Fruit fly (Drosophila melanogaster) whole organism, prepupa: ENCODE measurements around the gene AP-1gamma.

Experiments used
- Blimp-1 ChIP-seq: fragments of 200-800 bp; sonication (Bioruptor generic); optimal IDR thresholded peaks from 3 replicates; lab custom pipeline; 2017; ENCODE audit warnings: missing biosample characterization, missing genetic modification characterization, mild to moderate bottlenecking, moderate library complexity, missing genetic modification reagents
- CG10631 ChIP-seq: fragments of 200-800 bp; sonication (Bioruptor generic); optimal IDR thresholded peaks from 2 replicates; lab custom pipeline; 2016; ENCODE audit warnings: missing biosample characterization, missing genetic modification characterization
- CG11294 ChIP-seq: fragments of 200-800 bp; sonication (Bioruptor generic); IDR thresholded peaks from 2 replicates; pipeline ENCODE4 v1.3.6; 2022; ENCODE audit warnings: missing biosample characterization, missing genetic modification characterization
- CG11902 ChIP-seq: fragments of 200-800 bp; sonication (Bioruptor generic); optimal IDR thresholded peaks from 3 replicates; lab custom pipeline; 2016; ENCODE audit warnings: missing biosample characterization, missing genetic modification characterization
- CG15336 ChIP-seq: fragments of 200-800 bp; sonication (Bioruptor generic); IDR thresholded peaks from 2 replicates; pipeline ENCODE4 v1.3.6; 2022; ENCODE audit warnings: missing biosample characterization, missing genetic modification characterization
- CG16779 ChIP-seq: fragments of 200-800 bp; sonication (Bioruptor generic); optimal IDR thresholded peaks from 3 replicates; lab custom pipeline; 2017; ENCODE audit warnings: missing biosample characterization, mild to moderate bottlenecking, missing genetic modification characterization
- CG3032 ChIP-seq: fragments of 200-800 bp; optimal IDR thresholded peaks from 2 replicates; lab custom pipeline; 2019; ENCODE audit warnings: missing biosample characterization, mild to moderate bottlenecking, missing genetic modification characterization, moderate library complexity
- CG32006 ChIP-seq: fragments of 200-800 bp; sonication (Bioruptor generic); optimal IDR thresholded peaks from 3 replicates; lab custom pipeline; 2017; ENCODE audit warnings: missing biosample characterization, mild to moderate bottlenecking, missing genetic modification characterization
- CG4318 ChIP-seq: fragments of 200-800 bp; sonication (Bioruptor generic); optimal IDR thresholded peaks from 3 replicates; lab custom pipeline; 2017; ENCODE audit warnings: missing biosample characterization, mild to moderate bottlenecking, missing genetic modification characterization
- CG6163 ChIP-seq: fragments of 200-800 bp; sonication (Bioruptor generic); IDR thresholded peaks from 3 replicates; pipeline ENCODE4 v1.3.6; 2022; ENCODE audit warnings: missing biosample characterization, missing genetic modification characterization
- CG6276 ChIP-seq: fragments of 200-800 bp; sonication (Bioruptor generic); optimal IDR thresholded peaks from 2 replicates; lab custom pipeline; 2017; ENCODE audit warnings: missing biosample characterization, mild to moderate bottlenecking, missing genetic modification characterization
- CG6792 ChIP-seq: fragments of 200-800 bp; sonication (Bioruptor generic); optimal IDR thresholded peaks from 3 replicates; lab custom pipeline; 2016; ENCODE audit warnings: missing biosample characterization, missing genetic modification characterization
- CG6808 ChIP-seq: fragments of 200-800 bp; sonication (Bioruptor generic); optimal IDR thresholded peaks from 3 replicates; lab custom pipeline; 2017; ENCODE audit warnings: missing biosample characterization, missing genetic modification characterization, mild to moderate bottlenecking, moderate library complexity, missing genetic modification reagents
- CG6854 ChIP-seq: fragments of 200-800 bp; sonication (Bioruptor generic); optimal IDR thresholded peaks from 2 replicates; lab custom pipeline; 2017; ENCODE audit warnings: missing biosample characterization, mild to moderate bottlenecking, missing genetic modification characterization
- CG7368 ChIP-seq: fragments of 200-800 bp; sonication (Bioruptor generic); optimal IDR thresholded peaks from 3 replicates; lab custom pipeline; 2016; ENCODE audit warnings: missing biosample characterization, missing genetic modification characterization
- CG8119 ChIP-seq: fragments of 200-800 bp; sonication (Bioruptor generic); IDR thresholded peaks from 3 replicates; pipeline ENCODE4 v1.3.6; 2022; ENCODE audit warnings: missing biosample characterization, missing genetic modification characterization
- CG8632 ChIP-seq: fragments of 200-800 bp; sonication (Bioruptor generic); optimal IDR thresholded peaks from 3 replicates; lab custom pipeline; 2016; ENCODE audit warnings: missing biosample characterization, missing genetic modification characterization
- CG9139 ChIP-seq: fragments of 200-800 bp; sonication (Bioruptor generic); optimal IDR thresholded peaks from 3 replicates; lab custom pipeline; 2017; ENCODE audit warnings: missing biosample characterization, mild to moderate bottlenecking, missing genetic modification characterization
- Eip75B ChIP-seq: fragments of 200-800 bp; sonication (Bioruptor generic); optimal IDR thresholded peaks from 3 replicates; lab custom pipeline; 2016; ENCODE audit warnings: missing biosample characterization, missing genetic modification characterization
- Eip78C ChIP-seq: fragments of 200-800 bp; sonication (Bioruptor generic); peaks from one replicate; lab custom pipeline; 2016; ENCODE audit warnings: missing biosample characterization, missing genetic modification characterization
- Ets21C ChIP-seq: fragments of 200-800 bp; sonication (Bioruptor generic); optimal IDR thresholded peaks from 3 replicates; lab custom pipeline; 2016; ENCODE audit warnings: missing biosample characterization, missing genetic modification characterization
- Gug ChIP-seq: fragments of 200-800 bp; sonication (Bioruptor generic); IDR thresholded peaks from 2 replicates; pipeline ENCODE4 v1.3.6; 2022; ENCODE audit warnings: missing biosample characterization, missing genetic modification characterization
- Hr38 ChIP-seq: sonication (Bioruptor generic); optimal IDR thresholded peaks from 2 replicates; lab custom pipeline; 2016; ENCODE audit warnings: missing biosample characterization, missing genetic modification characterization
- Hr39 ChIP-seq: fragments of 200-800 bp; sonication (Bioruptor generic); optimal IDR thresholded peaks from 2 replicates; lab custom pipeline; 2016; ENCODE audit warnings: missing biosample characterization, missing genetic modification characterization
- Hr4 ChIP-seq: fragments of 200-800 bp; sonication (Bioruptor generic); optimal IDR thresholded peaks from 3 replicates; lab custom pipeline; 2016; ENCODE audit warnings: missing biosample characterization, missing genetic modification characterization
- OdsH ChIP-seq: fragments of 200-800 bp; sonication (Bioruptor generic); optimal IDR thresholded peaks from 3 replicates; lab custom pipeline; 2016; ENCODE audit warnings: missing biosample characterization, missing genetic modification characterization
- Smox ChIP-seq: fragments of 200-800 bp; sonication (Bioruptor generic); optimal IDR thresholded peaks from 3 replicates; lab custom pipeline; 2016; ENCODE audit warnings: missing biosample characterization, missing genetic modification characterization
- Sox102F ChIP-seq: fragments of 200-800 bp; sonication (Bioruptor generic); optimal IDR thresholded peaks from 2 replicates; lab custom pipeline; 2016; ENCODE audit warnings: missing biosample characterization, mild to moderate bottlenecking, missing genetic modification characterization
- Sox15 ChIP-seq: fragments of 200-800 bp; sonication (Bioruptor generic); optimal IDR thresholded peaks from 3 replicates; lab custom pipeline; 2016; ENCODE audit warnings: missing biosample characterization, missing genetic modification characterization
- acj6 ChIP-seq: fragments of 200-800 bp; sonication (Bioruptor generic); optimal IDR thresholded peaks from 3 replicates; lab custom pipeline; 2016; ENCODE audit warnings: missing biosample characterization, missing genetic modification characterization
- dac ChIP-seq: fragments of 200-800 bp; sonication (Bioruptor generic); optimal IDR thresholded peaks from 2 replicates; lab custom pipeline; 2017; ENCODE audit warnings: missing biosample characterization, mild to moderate bottlenecking, missing genetic modification characterization
- dsx ChIP-seq: fragments of 200-800 bp; optimal IDR thresholded peaks from 3 replicates; lab custom pipeline; 2019; ENCODE audit warnings: missing biosample characterization, mild to moderate bottlenecking, missing genetic modification characterization, moderate library complexity; ENCODE audit not compliant: poor library complexity, severe bottlenecking
- eg ChIP-seq: fragments of 200-800 bp; sonication (Bioruptor generic); IDR thresholded peaks from 3 replicates; pipeline ENCODE4 v1.3.6; 2022; ENCODE audit warnings: missing biosample characterization, missing genetic modification characterization
- esn ChIP-seq: fragments of 200-800 bp; sonication (Bioruptor generic); optimal IDR thresholded peaks from 2 replicates; lab custom pipeline; 2016; ENCODE audit warnings: missing biosample characterization, mild to moderate bottlenecking, missing genetic modification characterization, moderate library complexity
- fd59A ChIP-seq: fragments of 200-800 bp; sonication (Bioruptor generic); optimal IDR thresholded peaks from 2 replicates; lab custom pipeline; 2017; ENCODE audit warnings: missing biosample characterization, mild to moderate bottlenecking, missing genetic modification characterization, missing genetic modification reagents
- pdm3 ChIP-seq: fragments of 200-800 bp; sonication (Bioruptor generic); optimal IDR thresholded peaks from 3 replicates; lab custom pipeline; 2016; ENCODE audit warnings: missing biosample characterization, missing genetic modification characterization
- spab ChIP-seq: fragments of 200-800 bp; sonication (Bioruptor generic); optimal IDR thresholded peaks from 2 replicates; lab custom pipeline; 2017; ENCODE audit warnings: missing biosample characterization, mild to moderate bottlenecking, missing genetic modification characterization, missing genetic modification reagents
- ss ChIP-seq, 2 experiments: fragments of 200-800 bp; sonication (Bioruptor generic); optimal IDR thresholded peaks; 2 replicates in 1 of 2; 3 replicates in 1 of 2; lab custom pipeline; 2017 to 2018; ENCODE audit warnings: mild to moderate bottlenecking in 2 of 2, missing biosample characterization in 2 of 2, missing genetic modification characterization in 2 of 2, moderate library complexity in 1 of 2
- vri ChIP-seq: fragments of 200-800 bp; sonication (Bioruptor generic); optimal IDR thresholded peaks from 3 replicates; lab custom pipeline; 2016; ENCODE audit warnings: missing biosample characterization, mild to moderate bottlenecking, missing genetic modification characterization

Gene AP-1gamma

DNA sequence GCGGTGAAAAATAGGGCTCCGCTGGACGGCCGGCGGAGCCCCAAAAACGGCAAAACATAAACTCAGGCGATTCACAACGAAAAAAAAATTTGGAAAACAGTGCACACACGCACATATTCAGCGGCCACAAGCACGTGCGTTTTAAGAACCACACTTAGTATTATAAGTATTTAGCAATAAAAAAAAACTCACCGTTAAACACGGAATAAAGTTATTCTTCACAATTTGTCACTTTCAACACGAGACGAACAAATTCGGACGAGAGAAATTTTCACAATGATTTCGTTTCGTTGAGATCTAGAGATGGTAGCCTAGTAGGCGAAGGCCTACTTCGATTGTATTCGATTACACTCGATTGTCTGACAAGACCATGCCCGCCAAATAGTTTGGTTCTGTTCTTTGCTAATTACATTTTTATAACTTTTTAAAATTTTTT, 47.9 kb downstream of the AP-1gamma start, which contains the start of gene His3.3B (continued):
- no peak for TF ChIP-seq dac (GFP tag; lab: Kevin White, UChicago)
- no peak for TF ChIP-seq acj6 (GFP tag; lab: Kevin White, UChicago)
- TF ChIP-seq CG10631 (GFP tag; lab: Kevin White, UChicago) = no peak
- no peak for TF ChIP-seq CG6276 (GFP tag; lab: Kevin White, UChicago)
- no peak for TF ChIP-seq Blimp-1 (GFP tag; lab: Kevin White, UChicago)
- no peak for TF ChIP-seq CG11902
- TF ChIP-seq CG6808 (GFP tag; lab: Kevin White, UChicago) = no peak
- peak; percentile 64 for TF ChIP-seq Eip78C (GFP tag; lab: Kevin White, UChicago)
- peak; percentile 2 for TF ChIP-seq CG8632 (GFP tag; lab: Kevin White, UChicago)
- no peak for TF ChIP-seq CG9139 (GFP tag; lab: Kevin White, UChicago)
- TF ChIP-seq Eip75B (GFP tag; lab: Kevin White, UChicago) = no peak
- no peak for TF ChIP-seq CG11294
- peak; percentile 32 for TF ChIP-seq Sox102F
- no peak for TF ChIP-seq CG16779 (tag; lab: Kevin White, UChicago)
- TF ChIP-seq CG7368 (GFP tag; lab: Kevin White, UChicago) = no peak
- TF ChIP-seq Smox (GFP tag; lab: Kevin White, UChicago) = no peak
- peak; percentile 11 for TF ChIP-seq esn (GFP tag; lab: Kevin White, UChicago)
- no peak for TF ChIP-seq Hr4 (GFP tag; lab: Kevin White, UChicago)
- TF ChIP-seq CG6854 = peak; percentile 15
- TF ChIP-seq CG8119 (GFP tag; lab: Robert Waterston, UW) = no peak

- TF ChIP-seq Hr39 (GFP tag; lab: Kevin White, UChicago) (no peak), CG3032 (tag; lab: Kevin White, UChicago) (no peak), Sox102F (no peak), Smox (GFP tag; lab: Kevin White, UChicago) (no peak), eg (GFP tag; lab: Robert Waterston, UW) (no peak), spab (GFP tag; lab: Kevin White, UChicago) (no peak), Sox15 (GFP tag; lab: Kevin White, UChicago) (no peak), Eip75B (GFP tag; lab: Kevin White, UChicago) (no peak), CG8632 (GFP tag; lab: Kevin White, UChicago) (no peak), dsx (no peak), Eip78C (GFP tag; lab: Kevin White, UChicago) (no peak), CG4318 (GFP tag; lab: Kevin White, UChicago) (no peak), vri (GFP tag; lab: Kevin White, UChicago) (no peak), Gug (GFP tag; lab: Robert Waterston, UW) (no peak), fd59A (GFP tag; lab: Kevin White, UChicago) (no peak), CG6808 (GFP tag; lab: Kevin White, UChicago) (no peak), CG11902 (no peak)
Measured at dm6 chrX:9158366-9158765, 49.9 kb downstream of the AP-1gamma start, which contains the start of the genes Ost48 and Dlip1. Gene Ost48 (minus strand): TSS chrX:9158515. Gene Dlip1 (plus strand): TSS chrX:9158622.

- TF ChIP-seq vri (GFP tag; lab: Kevin White, UChicago) (peak; percentile 41), fd59A (GFP tag; lab: Kevin White, UChicago) (no peak), Smox (GFP tag; lab: Kevin White, UChicago) (no peak)
Measured at dm6 chrX:9159736-9160135, 51.2 kb downstream of the AP-1gamma start, which contains the start of gene NdufA3. Gene NdufA3 (minus strand): TSS chrX:9160052.

dm6 chrX:9161912-9162311, 53.4 kb downstream of the AP-1gamma start, which contains the start of the genes Zpr1 and CG44532:
Gene Zpr1 (minus strand): TSS chrX:9162090.
Gene CG44532 (plus strand): TSS chrX:9162092.
- TF ChIP-seq Hr38 (GFP tag; lab: Kevin White, UChicago) = no peak
- no peak for TF ChIP-seq CG32006 (GFP tag; lab: Kevin White, UChicago)
- no peak for TF ChIP-seq Smox (GFP tag; lab: Kevin White, UChicago)
- TF ChIP-seq Hr39 (GFP tag; lab: Kevin White, UChicago) = no peak
- no peak for TF ChIP-seq Ets21C (GFP tag; lab: Kevin White, UChicago)
- TF ChIP-seq CG11902 = no peak
- TF ChIP-seq CG3032 (tag; lab: Kevin White, UChicago) = no peak
- no peak for TF ChIP-seq OdsH (GFP tag; lab: Kevin White, UChicago)
- TF ChIP-seq dsx = no peak
- TF ChIP-seq pdm3 = no peak
- no peak for TF ChIP-seq CG6792 (GFP tag; lab: Kevin White, UChicago)
- no peak for TF ChIP-seq CG15336 (GFP tag; lab: Robert Waterston, UW)
- no peak for TF ChIP-seq CG6163 (GFP tag; lab: Robert Waterston, UW)
- no peak for TF ChIP-seq ss (GFP tag; optimal IDR thresholded peaks at IDR 0.05; lab: Kevin White, UChicago)
